Worm (Caenorhabditis elegans) whole organism, young adult: ENCODE data around the gene rap-2.

Source experiments
- B0035.1 ChIP-seq: sonication (generic microtip); optimal IDR thresholded peaks from 2 replicates; lab custom pipeline; 2016; ENCODE audit warnings: missing genetic modification characterization, mild to moderate bottlenecking, missing compliant biosample characterization, missing genotype, missing genetic modification reagents
- B0261.1 ChIP-seq: sonication (generic microtip); optimal IDR thresholded peaks from 2 replicates; lab custom pipeline; 2016; ENCODE audit warnings: mild to moderate bottlenecking, missing genetic modification characterization, moderate library complexity, missing compliant biosample characterization
- C17E4.6 ChIP-seq: fragments of 200-800 bp; sonication (Bioruptor generic); IDR thresholded peaks from 2 replicates; pipeline ENCODE4 v1.3.6; 2022; ENCODE audit warnings: missing genetic modification reagents, missing genetic modification characterization, missing compliant biosample characterization
- F10E7.11 ChIP-seq: sonication (generic microtip); optimal IDR thresholded peaks from 2 replicates; lab custom pipeline; 2017; ENCODE audit warnings: mild to moderate bottlenecking, missing genetic modification characterization, moderate library complexity, missing compliant biosample characterization
- F23B12.7 ChIP-seq: sonication (generic microtip); optimal IDR thresholded peaks from 2 replicates; lab custom pipeline; 2017; ENCODE audit warnings: missing genetic modification characterization, mild to moderate bottlenecking, missing compliant biosample characterization, antibody characterized with exemption, moderate library complexity; ENCODE audit not compliant: insufficient read depth
- K12H6.12 ChIP-seq: fragments of 200-800 bp; sonication (Bioruptor generic); optimal IDR thresholded peaks from 2 replicates; lab custom pipeline; 2018; ENCODE audit warnings: mild to moderate bottlenecking, missing genetic modification characterization, missing compliant biosample characterization
- T26A5.8 ChIP-seq: sonication (generic microtip); optimal IDR thresholded peaks from 2 replicates; lab custom pipeline; 2016; ENCODE audit warnings: missing genetic modification characterization, missing compliant biosample characterization
- Y95B8A.8 ChIP-seq: fragments of 200-800 bp; sonication (Bioruptor generic); IDR thresholded peaks from 2 replicates; pipeline ENCODE4 v1.3.6; 2022; ENCODE audit warnings: missing genetic modification reagents, missing genetic modification characterization, missing compliant biosample characterization
- ZK185.1 ChIP-seq: sonication (generic microtip); optimal IDR thresholded peaks from 2 replicates; lab custom pipeline; 2016; ENCODE audit warnings: mild to moderate bottlenecking, missing genetic modification characterization, missing compliant biosample characterization; ENCODE audit not compliant: poor library complexity, severe bottlenecking
- aptf-2 ChIP-seq: fragments of 200-800 bp; sonication (Bioruptor generic); conservative IDR thresholded peaks from 2 replicates; pipeline ENCODE4 v1.3.6; 2022; ENCODE audit warnings: missing genetic modification reagents, missing genetic modification characterization, missing compliant biosample characterization
- atf-7 ChIP-seq: sonication (generic microtip); optimal IDR thresholded peaks from 2 replicates; lab custom pipeline; 2017; ENCODE audit warnings: mild to moderate bottlenecking, missing genetic modification characterization, missing compliant biosample characterization
- attf-5 ChIP-seq: fragments of 200-800 bp; sonication (Bioruptor generic); optimal IDR thresholded peaks from 2 replicates; lab custom pipeline; 2018; ENCODE audit warnings: mild to moderate bottlenecking, missing genetic modification characterization, missing compliant biosample characterization
- bed-1 ChIP-seq: fragments of 200-800 bp; sonication (Bioruptor generic); IDR thresholded peaks from 2 replicates; pipeline ENCODE4 v1.3.6; 2022; ENCODE audit warnings: missing genetic modification reagents, missing genetic modification characterization, missing compliant biosample characterization
- cebp-1 ChIP-seq, 2 experiments: fragments of 200-800 bp in 1 of 2; sonication (Bioruptor generic) in 1 of 2; sonication (generic microtip) in 1 of 2; IDR thresholded peaks in 1 of 2; optimal IDR thresholded peaks in 1 of 2; 2 replicates each; pipeline versions ENCODE4 v1.3.6 to Lab custom; 2017 to 2022; ENCODE audit warnings: missing compliant biosample characterization in 2 of 2, missing genetic modification characterization in 2 of 2, mild to moderate bottlenecking in 1 of 2, missing genetic modification reagents in 1 of 2, moderate library complexity in 1 of 2
- dpl-1 ChIP-seq: fragments of 150-350 bp; optimal IDR thresholded peaks from 2 replicates; lab custom pipeline; 2014; ENCODE audit warnings: missing biosample characterization, missing genetic modification reagents, missing genetic modification characterization
- egl-18 ChIP-seq: fragments of 200-800 bp; sonication (Bioruptor generic); IDR thresholded peaks from 2 replicates; pipeline ENCODE4 v1.3.6; 2022; ENCODE audit warnings: missing genetic modification reagents, missing genetic modification characterization, missing compliant biosample characterization
- ekl-4 ChIP-seq: fragments of 200-800 bp; sonication (Bioruptor generic); IDR thresholded peaks from 2 replicates; pipeline ENCODE4 v1.3.6; 2022; ENCODE audit warnings: missing genetic modification reagents, missing genetic modification characterization, missing compliant biosample characterization
- fkh-3 ChIP-seq: sonication (generic microtip); optimal IDR thresholded peaks from 2 replicates; lab custom pipeline; 2016; ENCODE audit warnings: mild to moderate bottlenecking, missing genetic modification characterization, missing compliant biosample characterization
- gei-17 ChIP-seq: fragments of 200-800 bp; sonication (Bioruptor generic); optimal IDR thresholded peaks from 2 replicates; lab custom pipeline; 2018; ENCODE audit warnings: mild to moderate bottlenecking, missing genetic modification characterization, missing compliant biosample characterization
- him-1 ChIP-seq: sonication (generic microtip); optimal IDR thresholded peaks from 2 replicates; lab custom pipeline; 2016; ENCODE audit warnings: missing genotype, missing genetic modification reagents, missing genetic modification characterization, missing compliant biosample characterization
- hlh-26 ChIP-seq: fragments of 200-800 bp; sonication (Bioruptor generic); conservative IDR thresholded peaks from 2 replicates; pipeline ENCODE4 v1.3.6; 2022; ENCODE audit warnings: missing genetic modification reagents, missing genetic modification characterization, missing compliant biosample characterization
- hmg-1.2 ChIP-seq: fragments of 200-800 bp; sonication (Bioruptor generic); IDR thresholded peaks from 2 replicates; pipeline ENCODE4 v1.3.6; 2022; ENCODE audit warnings: missing genetic modification reagents, missing genetic modification characterization, missing compliant biosample characterization
- hsf-1 ChIP-seq: fragments of 200-800 bp; sonication (Bioruptor generic); IDR thresholded peaks from 2 replicates; pipeline ENCODE4 v1.3.6; 2022; ENCODE audit warnings: missing genetic modification reagents, missing genetic modification characterization, missing compliant biosample characterization
- lin-35 ChIP-seq, 3 experiments: fragments of 150-350 bp in 2 of 3; sonication (generic microtip) in 1 of 3; optimal IDR thresholded peaks; 2 replicates each; lab custom pipeline; 2014 to 2018; ENCODE audit warnings: missing biosample characterization in 3 of 3, missing genetic modification characterization in 3 of 3, missing genetic modification reagents in 3 of 3
- lsy-27 ChIP-seq: sonication (generic microtip); optimal IDR thresholded peaks from 2 replicates; lab custom pipeline; 2017; ENCODE audit warnings: missing genetic modification characterization, mild to moderate bottlenecking, missing compliant biosample characterization, antibody characterized with exemption, missing genotype, borderline replicate concordance; ENCODE audit not compliant: insufficient read depth
- mcd-1 ChIP-seq: fragments of 200-800 bp; sonication (Bioruptor generic); IDR thresholded peaks from 2 replicates; pipeline ENCODE4 v1.3.6; 2022; ENCODE audit warnings: missing genetic modification reagents, missing genetic modification characterization, missing compliant biosample characterization
- mel-28 ChIP-seq: sonication (generic microtip); optimal IDR thresholded peaks from 2 replicates; lab custom pipeline; 2016; ENCODE audit warnings: borderline replicate concordance, mild to moderate bottlenecking, missing genetic modification characterization, missing compliant biosample characterization
- mes-4 ChIP-seq: sonication (generic microtip); optimal IDR thresholded peaks from 2 replicates; lab custom pipeline; 2016; ENCODE audit warnings: missing genotype, missing genetic modification characterization, missing compliant biosample characterization
- nfya-1 ChIP-seq: sonication (generic microtip); optimal IDR thresholded peaks from 2 replicates; lab custom pipeline; 2017; ENCODE audit warnings: antibody characterized with exemption, missing compliant biosample characterization, missing genetic modification characterization, borderline replicate concordance; ENCODE audit not compliant: insufficient read depth
- nfya-2 ChIP-seq: fragments of 200-800 bp; sonication (Bioruptor generic); IDR thresholded peaks from 2 replicates; pipeline ENCODE4 v1.3.6; 2022; ENCODE audit warnings: missing genetic modification reagents, missing genetic modification characterization, missing compliant biosample characterization
- nhr-80 ChIP-seq: sonication (generic microtip); optimal IDR thresholded peaks from 2 replicates; lab custom pipeline; 2016; ENCODE audit warnings: missing genetic modification characterization, missing compliant biosample characterization
- rcor-1 ChIP-seq: fragments of 200-800 bp; sonication (Bioruptor generic); IDR thresholded peaks from 2 replicates; pipeline ENCODE4 v1.3.6; 2022; ENCODE audit warnings: missing genetic modification reagents, missing genetic modification characterization, missing compliant biosample characterization
- rec-8 ChIP-seq, 2 experiments: sonication (generic microtip); optimal IDR thresholded peaks; 2 replicates each; lab custom pipeline; 2016; ENCODE audit warnings: mild to moderate bottlenecking in 2 of 2, missing genetic modification characterization in 2 of 2, missing genetic modification reagents in 2 of 2, missing genotype in 2 of 2, missing biosample characterization in 1 of 2, missing compliant biosample characterization in 1 of 2, moderate library complexity in 1 of 2
- repo-1 ChIP-seq: sonication (generic microtip); optimal IDR thresholded peaks from 2 replicates; lab custom pipeline; 2017; ENCODE audit warnings: mild to moderate bottlenecking, missing genetic modification characterization, missing compliant biosample characterization
- snpc-1.1 ChIP-seq: sonication (generic microtip); optimal IDR thresholded peaks from 2 replicates; lab custom pipeline; 2017; ENCODE audit warnings: missing genetic modification characterization, mild to moderate bottlenecking, missing compliant biosample characterization, antibody characterized with exemption, moderate library complexity, missing genotype, missing genetic modification reagents; ENCODE audit not compliant: insufficient read depth
- snpc-1.3 ChIP-seq: sonication (generic microtip); optimal IDR thresholded peaks from 2 replicates; lab custom pipeline; 2017; ENCODE audit warnings: missing genetic modification characterization, mild to moderate bottlenecking, missing compliant biosample characterization, antibody characterized with exemption, moderate library complexity, missing genotype, missing genetic modification reagents; ENCODE audit not compliant: insufficient read depth
- somi-1 ChIP-seq: fragments of 200-800 bp; sonication (Bioruptor generic); optimal IDR thresholded peaks from 2 replicates; lab custom pipeline; 2018; ENCODE audit warnings: mild to moderate bottlenecking, missing genetic modification characterization, missing compliant biosample characterization
- sptf-2 ChIP-seq: fragments of 200-800 bp; sonication (Bioruptor generic); optimal IDR thresholded peaks from 2 replicates; lab custom pipeline; 2018; ENCODE audit warnings: mild to moderate bottlenecking, missing genetic modification characterization, missing compliant biosample characterization
- tbp1 ChIP-seq: fragments of 200-800 bp; sonication (Bioruptor generic); optimal IDR thresholded peaks from 2 replicates; lab custom pipeline; 2018; ENCODE audit warnings: mild to moderate bottlenecking, missing genetic modification characterization, missing compliant biosample characterization
- tbx-9 ChIP-seq: sonication (generic microtip); optimal IDR thresholded peaks from 2 replicates; lab custom pipeline; 2016; ENCODE audit warnings: borderline replicate concordance, missing genetic modification characterization, inconsistent platforms, missing compliant biosample characterization
- tlf-1 ChIP-seq: fragments of 200-800 bp; sonication (Bioruptor generic); optimal IDR thresholded peaks from 2 replicates; lab custom pipeline; 2018; ENCODE audit warnings: mild to moderate bottlenecking, missing genetic modification characterization, missing compliant biosample characterization
- xnd-1 ChIP-seq: sonication (generic microtip); optimal IDR thresholded peaks from 2 replicates; lab custom pipeline; 2016; ENCODE audit warnings: missing genotype, missing genetic modification reagents, missing genetic modification characterization, missing compliant biosample characterization
- zfh-2 ChIP-seq: fragments of 200-800 bp; sonication (Bioruptor generic); conservative IDR thresholded peaks from 2 replicates; pipeline ENCODE4 v1.3.6; 2022; ENCODE audit warnings: missing genetic modification reagents, missing genetic modification characterization, missing compliant biosample characterization
- ztf-18 ChIP-seq: sonication (generic microtip); optimal IDR thresholded peaks from 2 replicates; lab custom pipeline; 2016; ENCODE audit warnings: missing genotype, mild to moderate bottlenecking, missing genetic modification characterization, missing compliant biosample characterization
- ztf-25 ChIP-seq: fragments of 200-800 bp; sonication (Bioruptor generic); IDR thresholded peaks from 2 replicates; pipeline ENCODE4 v1.3.6; 2022; ENCODE audit warnings: missing genetic modification reagents, missing genetic modification characterization, missing compliant biosample characterization
- ztf-26 ChIP-seq: sonication (generic microtip); optimal IDR thresholded peaks from 2 replicates; lab custom pipeline; 2017; ENCODE audit warnings: missing genetic modification characterization, missing compliant biosample characterization

The rap-2 gene

ce11 chrV:15085335-15085800 lies 21.5 kb upstream of the rap-2 start, which contains the start of the genes ahsa-1 and C01G10.7 (continued):
- TF ChIP-seq hlh-26 (GFP tag; lab: Robert Waterston, UW): no peak
- peak; percentile 41 for TF ChIP-seq sptf-2 (GFP tag; lab: Kevin White, UChicago)
- peak; percentile 88 for TF ChIP-seq ekl-4 (GFP tag; lab: Robert Waterston, UW)
- no peak for TF ChIP-seq egl-18 (GFP tag; lab: Robert Waterston, UW)
- peak; percentile 37 for TF ChIP-seq B0261.1
- TF ChIP-seq mel-28 (tag; lab: Kevin White, UChicago): peak; percentile 57
- TF ChIP-seq tbp1 (GFP tag; lab: Kevin White, UChicago): no peak
- TF ChIP-seq B0035.1 (tag; lab: Kevin White, UChicago): peak; percentile 41
- TF ChIP-seq gei-17 (GFP tag; lab: Kevin White, UChicago): no peak
- TF ChIP-seq ztf-25 (GFP tag; lab: Robert Waterston, UW): peak; percentile 71; the same call in 1 of the 2 replicates
- no peak for TF ChIP-seq zfh-2
- TF ChIP-seq aptf-2 (GFP tag; lab: Robert Waterston, UW): peak; percentile 90
- peak; percentile 84 for TF ChIP-seq F23B12.7 (tag; lab: Kevin White, UChicago)
- TF ChIP-seq dpl-1 (GFP tag; lab: Kevin White, UChicago): no peak
- peak; percentile 86 for TF ChIP-seq tlf-1 (GFP tag; lab: Kevin White, UChicago)
- peak; percentile 63 for TF ChIP-seq atf-7
- TF ChIP-seq tbx-9 (tag; lab: Kevin White, UChicago): no peak
- no peak for TF ChIP-seq lsy-27
- TF ChIP-seq ztf-18 (tag; lab: Kevin White, UChicago): peak; percentile 74
- TF ChIP-seq lin-35 (GFP tag; optimal IDR thresholded peaks at IDR 0.05; lab: Kevin White, UChicago): no peak
- TF ChIP-seq Y95B8A.8 (GFP tag; lab: Robert Waterston, UW): peak; percentile 81; the same call in 1 of the 2 replicates
- TF ChIP-seq hmg-1.2 (GFP tag; lab: Robert Waterston, UW): peak; percentile 51; the same call in 1 of the 2 replicates
- no peak for TF ChIP-seq nfya-2
- peak; percentile 48; the same call in 1 of the 2 replicates for TF ChIP-seq C17E4.6 (GFP tag; lab: Robert Waterston, UW)
- no peak for TF ChIP-seq T26A5.8 (tag; lab: Kevin White, UChicago)
- TF ChIP-seq attf-5 (GFP tag; lab: Kevin White, UChicago): peak; percentile 93
- TF ChIP-seq mes-4 (tag; lab: Kevin White, UChicago): no peak
- peak; percentile 84 for TF ChIP-seq rcor-1
- TF ChIP-seq repo-1 (tag; lab: Kevin White, UChicago): no peak
- TF ChIP-seq snpc-1.1: peak; percentile 74
- no peak for TF ChIP-seq somi-1
- TF ChIP-seq bed-1 (GFP tag; lab: Robert Waterston, UW): no peak
- peak; percentile 19 for TF ChIP-seq xnd-1 (tag; lab: Kevin White, UChicago)
- peak; percentile 97 for TF ChIP-seq hsf-1
- TF ChIP-seq K12H6.12 (tag; lab: Kevin White, UChicago): peak; percentile 70
- TF ChIP-seq cebp-1 (GFP tag; IDR thresholded peaks at IDR 0.05; lab: Robert Waterston, UW): peak; percentile 72; the same call in 1 of the 2 replicates
- no peak for TF ChIP-seq cebp-1 (tag; optimal IDR thresholded peaks at IDR 0.05; lab: Kevin White, UChicago)
- peak; percentile 46 for TF ChIP-seq ztf-26 (tag; lab: Kevin White, UChicago)
- no peak for TF ChIP-seq F10E7.11 (tag; lab: Kevin White, UChicago)
- TF ChIP-seq rec-8 (tag; optimal IDR thresholded peaks at IDR 0.05; lab: Kevin White, UChicago): peak; percentile 74 to 82
- TF ChIP-seq snpc-1.3 (tag; lab: Kevin White, UChicago): peak; percentile 65
- TF ChIP-seq him-1: peak; percentile 26
- peak; percentile 97 for TF ChIP-seq ZK185.1
- TF ChIP-seq nhr-80: peak; percentile 49
- TF ChIP-seq nfya-1: no peak
- TF ChIP-seq mcd-1 (GFP tag; lab: Robert Waterston, UW): peak; percentile 98
- no peak for TF ChIP-seq fkh-3
